Fruit fly (Drosophila melanogaster) whole organism, embryonic: ENCODE results near the gene CG14961.
A peak's percentile ranks its signal among the peaks of the same experiment; 100 is the strongest.

Source experiments
- Blimp-1 ChIP-seq: fragments of 200-800 bp; sonication (Bioruptor generic); optimal IDR thresholded peaks from 3 replicates; lab custom pipeline; 2018; ENCODE audit warnings: missing biosample characterization, missing genetic modification characterization, mild to moderate bottlenecking, moderate library complexity, missing genetic modification reagents
- C15 ChIP-seq: fragments of 200-800 bp; sonication (Bioruptor generic); IDR thresholded peaks from 3 replicates; pipeline ENCODE4 v1.3.6; 2022; ENCODE audit warnings: missing biosample characterization, missing genetic modification characterization
- CG10209 ChIP-seq: fragments of 200-800 bp; sonication (Bioruptor generic); optimal IDR thresholded peaks from 3 replicates; lab custom pipeline; 2017; ENCODE audit warnings: missing biosample characterization, mild to moderate bottlenecking, missing genetic modification characterization, missing genetic modification reagents
- CG11456 ChIP-seq: fragments of 200-800 bp; sonication (Bioruptor generic); IDR thresholded peaks from 3 replicates; pipeline ENCODE4 v1.3.6; 2022; ENCODE audit warnings: missing biosample characterization, missing genetic modification characterization
- CG11695 ChIP-seq: fragments of 200-800 bp; sonication (Bioruptor generic); IDR thresholded peaks from 3 replicates; pipeline ENCODE4 v1.3.6; 2022; ENCODE audit warnings: missing biosample characterization, missing genetic modification characterization
- CG12071 ChIP-seq: fragments of 200-800 bp; sonication (Bioruptor generic); optimal IDR thresholded peaks from 3 replicates; lab custom pipeline; 2018; ENCODE audit warnings: missing biosample characterization, mild to moderate bottlenecking, missing genetic modification characterization
- CG14014 ChIP-seq: fragments of 200-800 bp; sonication (Bioruptor generic); IDR thresholded peaks from 2 replicates; pipeline ENCODE4 v1.3.6; 2022; ENCODE audit warnings: missing biosample characterization, missing genetic modification characterization
- CG15479 ChIP-seq: fragments of 200-800 bp; sonication (Bioruptor generic); optimal IDR thresholded peaks from 3 replicates; lab custom pipeline; 2019; ENCODE audit warnings: missing biosample characterization, mild to moderate bottlenecking, missing genetic modification characterization, moderate library complexity
- CG15514 ChIP-seq: fragments of 200-800 bp; sonication (Bioruptor generic); optimal IDR thresholded peaks from 3 replicates; lab custom pipeline; 2017; ENCODE audit warnings: missing biosample characterization, missing genetic modification characterization, mild to moderate bottlenecking, moderate library complexity, missing genetic modification reagents
- CG17912 ChIP-seq: fragments of 200-800 bp; sonication (Bioruptor generic); optimal IDR thresholded peaks from 2 replicates; lab custom pipeline; 2018; ENCODE audit warnings: missing biosample characterization, mild to moderate bottlenecking, missing genetic modification characterization
- CG18599 ChIP-seq: fragments of 200-800 bp; sonication (Bioruptor generic); optimal IDR thresholded peaks from 3 replicates; lab custom pipeline; 2017; ENCODE audit warnings: missing biosample characterization, missing genetic modification characterization, mild to moderate bottlenecking, moderate library complexity, missing genetic modification reagents
- CG2712 ChIP-seq: fragments of 200-800 bp; optimal IDR thresholded peaks from 3 replicates; lab custom pipeline; 2019; ENCODE audit warnings: missing biosample characterization, mild to moderate bottlenecking, missing genetic modification characterization, moderate library complexity
- CG31224 ChIP-seq: fragments of 200-800 bp; sonication (Bioruptor generic); IDR thresholded peaks from 2 replicates; pipeline ENCODE4 v1.3.6; 2022; ENCODE audit warnings: missing biosample characterization, missing genetic modification characterization
- CG31388 ChIP-seq: fragments of 200-800 bp; sonication (Bioruptor generic); optimal IDR thresholded peaks from 2 replicates; lab custom pipeline; 2016; ENCODE audit warnings: missing biosample characterization, missing genetic modification characterization
- CG3726 ChIP-seq: fragments of 200-800 bp; sonication (Bioruptor generic); IDR thresholded peaks from 3 replicates; pipeline ENCODE4, ENCODE4 v1.3.6; 2022; ENCODE audit warnings: missing biosample characterization, missing genetic modification characterization
- CG4707 ChIP-seq: fragments of 200-800 bp; sonication (Bioruptor generic); optimal IDR thresholded peaks from 2 replicates; lab custom pipeline; 2018; ENCODE audit warnings: missing biosample characterization, mild to moderate bottlenecking, missing genetic modification characterization, moderate library complexity
- CG6654 ChIP-seq: fragments of 200-800 bp; sonication (Bioruptor generic); optimal IDR thresholded peaks from 2 replicates; lab custom pipeline; 2017; ENCODE audit warnings: missing biosample characterization, mild to moderate bottlenecking, missing genetic modification characterization
- CG7271 ChIP-seq: fragments of 200-800 bp; sonication (Bioruptor generic); optimal IDR thresholded peaks from 2 replicates; lab custom pipeline; 2018; ENCODE audit warnings: missing biosample characterization, mild to moderate bottlenecking, missing genetic modification characterization, moderate library complexity
- CG8281 ChIP-seq: fragments of 200-800 bp; sonication (Bioruptor generic); optimal IDR thresholded peaks from 2 replicates; lab custom pipeline; 2018; ENCODE audit warnings: missing biosample characterization, mild to moderate bottlenecking, missing genetic modification characterization, moderate library complexity
- CG8924 ChIP-seq: fragments of 200-800 bp; optimal IDR thresholded peaks from 3 replicates; lab custom pipeline; 2019; ENCODE audit warnings: missing biosample characterization, mild to moderate bottlenecking, missing genetic modification characterization, moderate library complexity
- CG9215 ChIP-seq: fragments of 200-800 bp; sonication (Bioruptor generic); IDR thresholded peaks from 2 replicates; pipeline ENCODE4 v1.3.6; 2022; ENCODE audit warnings: missing biosample characterization, missing genetic modification characterization
- CG9932 ChIP-seq: fragments of 200-800 bp; sonication (Bioruptor generic); IDR thresholded peaks from 2 replicates; pipeline ENCODE4 v1.3.6; 2022; ENCODE audit warnings: missing biosample characterization, missing genetic modification characterization
- Dref ChIP-seq: fragments of 200-800 bp; sonication (Bioruptor generic); IDR thresholded peaks from 2 replicates; pipeline ENCODE4 v1.3.6; 2022; ENCODE audit warnings: missing biosample characterization, missing genetic modification characterization
- HmgZ ChIP-seq: fragments of 200-800 bp; sonication (Bioruptor generic); optimal IDR thresholded peaks from 2 replicates; lab custom pipeline; 2018; ENCODE audit warnings: missing biosample characterization, mild to moderate bottlenecking, missing genetic modification characterization
- Hr51 ChIP-seq, 2 experiments: fragments of 200-800 bp; sonication (Bioruptor generic); optimal IDR thresholded peaks; 2 replicates in 1 of 2; 3 replicates in 1 of 2; lab custom pipeline; 2016 to 2018; ENCODE audit warnings: missing biosample characterization in 2 of 2, missing genetic modification characterization in 2 of 2, mild to moderate bottlenecking in 1 of 2, moderate library complexity in 1 of 2
- Kr ChIP-seq: fragments of 200-800 bp; sonication (Bioruptor generic); optimal IDR thresholded peaks from 2 replicates; lab custom pipeline; 2017; ENCODE audit warnings: missing biosample characterization, mild to moderate bottlenecking, missing genetic modification characterization
- Max ChIP-seq: fragments of 200-800 bp; sonication (Bioruptor generic); optimal IDR thresholded peaks from 2 replicates; lab custom pipeline; 2016; ENCODE audit warnings: missing biosample characterization, mild to moderate bottlenecking, missing genetic modification characterization
- Myb ChIP-seq: fragments of 200-800 bp; sonication (Bioruptor generic); optimal IDR thresholded peaks from 2 replicates; lab custom pipeline; 2016; ENCODE audit warnings: missing biosample characterization, missing genetic modification characterization
- Nf-YC ChIP-seq: fragments of 200-800 bp; optimal IDR thresholded peaks from 3 replicates; lab custom pipeline; 2019; ENCODE audit warnings: missing biosample characterization, mild to moderate bottlenecking, missing genetic modification characterization, moderate library complexity
- PHDP ChIP-seq: fragments of 200-800 bp; sonication (Bioruptor generic); optimal IDR thresholded peaks from 3 replicates; lab custom pipeline; 2018; ENCODE audit warnings: missing biosample characterization, mild to moderate bottlenecking, missing genetic modification characterization, moderate library complexity
- Xbp1 ChIP-seq: fragments of 200-800 bp; sonication (Bioruptor generic); optimal IDR thresholded peaks from 3 replicates; lab custom pipeline; 2016; ENCODE audit warnings: missing biosample characterization, mild to moderate bottlenecking, missing genetic modification characterization
- Xrp1 ChIP-seq: fragments of 200-800 bp; sonication (Bioruptor generic); IDR thresholded peaks from 2 replicates; pipeline ENCODE4 v1.3.6; 2022; ENCODE audit warnings: missing biosample characterization, missing genetic modification characterization
- chm ChIP-seq: fragments of 200-800 bp; sonication (Bioruptor generic); IDR thresholded peaks from 2 replicates; pipeline ENCODE4 v1.3.6; 2022; ENCODE audit warnings: missing biosample characterization, missing genetic modification characterization
- croc ChIP-seq: fragments of 200-800 bp; sonication (Bioruptor generic); conservative IDR thresholded peaks from 3 replicates; pipeline ENCODE4 v1.3.6; 2022; ENCODE audit warnings: missing biosample characterization, missing genetic modification characterization
- disco-r ChIP-seq: fragments of 200-800 bp; sonication (Bioruptor generic); optimal IDR thresholded peaks from 2 replicates; lab custom pipeline; 2016; ENCODE audit warnings: missing biosample characterization, missing genetic modification characterization
- dmrt99B ChIP-seq: fragments of 200-800 bp; sonication (Bioruptor generic); optimal IDR thresholded peaks from 2 replicates; lab custom pipeline; 2018; ENCODE audit warnings: missing biosample characterization, mild to moderate bottlenecking, missing genetic modification characterization, moderate library complexity
- en ChIP-seq: fragments of 200-800 bp; sonication (Bioruptor generic); optimal IDR thresholded peaks from 2 replicates; lab custom pipeline; 2016; ENCODE audit warnings: missing biosample characterization, missing genetic modification characterization
- gce ChIP-seq: fragments of 200-800 bp; sonication (Bioruptor generic); IDR thresholded peaks from 3 replicates; pipeline ENCODE4 v1.3.6; 2022; ENCODE audit warnings: missing biosample characterization, missing genetic modification characterization
- grn ChIP-seq: fragments of 200-800 bp; sonication (Bioruptor generic); optimal IDR thresholded peaks from 3 replicates; lab custom pipeline; 2017; ENCODE audit warnings: missing biosample characterization, missing genetic modification characterization
- her ChIP-seq: fragments of 200-800 bp; sonication (Bioruptor generic); optimal IDR thresholded peaks from 2 replicates; lab custom pipeline; 2016; ENCODE audit warnings: missing biosample characterization, missing genetic modification characterization
- oc ChIP-seq: fragments of 200-800 bp; sonication (Bioruptor generic); optimal IDR thresholded peaks from 2 replicates; lab custom pipeline; 2018; ENCODE audit warnings: missing biosample characterization, mild to moderate bottlenecking, missing genetic modification characterization, moderate library complexity
- sc ChIP-seq, 3 experiments: fragments of >200 bp in 2 of 3; fragments of 200-800 bp in 1 of 3; sonication (Bioruptor generic) in 1 of 3; optimal IDR thresholded peaks; 2 replicates in 2 of 3; 3 replicates in 1 of 3; lab custom pipeline; 2017; ENCODE audit warnings: mild to moderate bottlenecking in 1 of 3, missing biosample characterization in 1 of 3, missing genetic modification characterization in 1 of 3, missing genetic modification reagents in 1 of 3
- stc ChIP-seq: fragments of 200-800 bp; sonication (Bioruptor generic); IDR thresholded peaks from 2 replicates; pipeline ENCODE4 v1.3.6; 2022; ENCODE audit warnings: missing biosample characterization, missing genetic modification characterization
- ttk ChIP-seq: fragments of 200-800 bp; sonication (Bioruptor generic); IDR thresholded peaks from 2 replicates; pipeline ENCODE4 v2.1.2; 2022; ENCODE audit warnings: missing biosample characterization, missing genetic modification characterization
- twi ChIP-seq: fragments of 200-800 bp; optimal IDR thresholded peaks from 2 replicates; lab custom pipeline; 2019; ENCODE audit warnings: missing biosample characterization, mild to moderate bottlenecking, missing genetic modification characterization, moderate library complexity
- wdn ChIP-seq: fragments of 200-800 bp; sonication (Bioruptor generic); IDR thresholded peaks from 2 replicates; pipeline ENCODE4 v1.3.6; 2022; ENCODE audit warnings: missing biosample characterization, missing genetic modification characterization
- wor ChIP-seq: fragments of 200-800 bp; sonication (Bioruptor generic); IDR thresholded peaks from 2 replicates; pipeline ENCODE4 v1.3.6; 2022; ENCODE audit warnings: missing biosample characterization, missing genetic modification characterization
- z ChIP-seq: fragments of 200-800 bp; sonication (Bioruptor generic); IDR thresholded peaks from 3 replicates; pipeline ENCODE4 v1.3.6; 2022; ENCODE audit warnings: missing biosample characterization, missing genetic modification characterization
- zen2 ChIP-seq: fragments of 200-800 bp; sonication (Bioruptor generic); IDR thresholded peaks from 3 replicates; pipeline ENCODE4 v1.3.6; 2022; ENCODE audit warnings: missing biosample characterization, missing genetic modification characterization; ENCODE audit not compliant: partially characterized antibody

The CG14961 gene

DNA sequence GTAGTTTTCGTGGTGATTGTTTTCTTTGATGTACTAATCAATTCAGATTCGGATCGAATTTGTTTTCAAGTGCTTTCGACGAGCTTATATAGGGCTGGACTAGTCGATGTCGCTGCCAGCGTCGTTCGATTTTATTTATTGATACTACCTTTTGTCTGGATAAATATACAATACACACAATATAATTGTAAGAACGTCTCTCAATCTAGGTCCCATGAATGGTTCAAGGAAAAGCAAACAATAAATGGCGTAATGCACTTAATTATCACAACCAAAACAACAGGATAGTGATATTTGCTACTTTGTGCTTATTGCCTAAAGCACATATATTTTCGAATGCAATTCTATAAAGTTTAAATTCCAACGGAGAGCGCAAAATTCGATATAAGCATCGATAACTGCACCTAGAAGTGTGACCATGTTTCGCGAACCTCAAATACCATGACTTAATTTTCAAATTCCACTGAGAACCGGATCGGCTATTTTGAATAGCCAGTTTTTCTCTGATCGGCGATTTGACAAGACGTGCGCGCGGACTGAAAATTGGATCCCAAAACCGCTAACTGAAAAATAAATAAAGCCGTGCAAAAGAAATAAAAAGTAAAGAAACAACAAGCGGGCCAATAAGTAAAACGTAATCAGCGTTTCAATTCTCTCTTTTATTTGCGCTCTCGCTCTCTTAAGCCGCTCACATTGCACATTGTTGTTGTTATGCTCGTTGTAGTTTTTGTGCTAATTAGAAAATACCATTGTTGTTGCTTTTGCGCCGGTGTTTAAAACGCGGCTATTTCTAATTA is 6.7 kb downstream of the CG14961 start, which contains the start of the genes Drsl6 and kst (continued):
- TF ChIP-seq CG10209 (GFP tag; lab: Kevin White, UChicago) (no peak), CG7271 (tag; lab: Kevin White, UChicago) (no peak), Nf-YC (tag; lab: Kevin White, UChicago) (no peak), Blimp-1 (GFP tag; lab: Kevin White, UChicago) (no peak), Myb (GFP tag; lab: Kevin White, UChicago) (peak; percentile 96), CG6654 (GFP tag; lab: Kevin White, UChicago) (no peak), wdn (GFP tag; lab: Robert Waterston, UW) (no peak), Max (GFP tag; lab: Kevin White, UChicago) (no peak), dmrt99B (no peak), grn (peak; percentile 16), CG31388 (GFP tag; lab: Kevin White, UChicago) (no peak), CG15514 (GFP tag; lab: Kevin White, UChicago) (peak; percentile 92), CG8924 (tag; lab: Kevin White, UChicago) (peak; percentile 39), CG18599 (GFP tag; lab: Kevin White, UChicago) (no peak), CG11456 (GFP tag; lab: Robert Waterston, UW) (no peak), CG11695 (GFP tag; lab: Robert Waterston, UW) (0 out of 3 replicates have a peak, but pooled peaks have one; percentile 42), disco-r (GFP tag; lab: Kevin White, UChicago) (no peak), sc (optimal IDR thresholded peaks at IDR 0.05; lab: Kevin White, UChicago) (no peak), sc (GFP tag; optimal IDR thresholded peaks at IDR 0.05; lab: Kevin White, UChicago) (no peak), CG15479 (no peak), Xbp1 (GFP tag; lab: Kevin White, UChicago) (no peak), zen2 (GFP tag; lab: Robert Waterston, UW) (no peak), CG9932 (GFP tag; lab: Robert Waterston, UW) (no peak), Hr51 (GFP tag; optimal IDR thresholded peaks at IDR 0.05; lab: Kevin White, UChicago) (no peak), CG9215 (GFP tag; lab: Robert Waterston, UW) (no peak), en (GFP tag; lab: Kevin White, UChicago) (no peak), stc (GFP tag; lab: Robert Waterston, UW) (0 out of 2 replicates have a peak, but pooled peaks have one; percentile 8), chm (GFP tag; lab: Robert Waterston, UW) (peak; percentile 85), HmgZ (tag; lab: Kevin White, UChicago) (peak; percentile 65), C15 (GFP tag; lab: Robert Waterston, UW) (0 out of 3 replicates have a peak, but pooled peaks have one; percentile 9), oc (tag; lab: Kevin White, UChicago) (peak; percentile 73), wor (no peak), Xrp1 (GFP tag; lab: Robert Waterston, UW) (no peak), croc (GFP tag; lab: Robert Waterston, UW) (no peak), PHDP (tag; lab: Kevin White, UChicago) (peak; percentile 41), CG12071 (peak; percentile 1), CG2712 (tag; lab: Kevin White, UChicago) (peak; percentile 83), CG17912 (GFP tag; lab: Kevin White, UChicago) (no peak), gce (GFP tag; lab: Robert Waterston, UW) (peak; percentile 37; the same call in 1 of the 3 replicates), Kr (no peak), Dref (peak; percentile 75), CG4707 (no peak), CG3726 (GFP tag; lab: Robert Waterston, UW) (no peak), CG31224 (GFP tag; lab: Robert Waterston, UW) (no peak), CG14014 (GFP tag; lab: Robert Waterston, UW) (peak; percentile 12; the same call in 1 of the 2 replicates), ttk (GFP tag; lab: Robert Waterston, UW) (no peak), z (GFP tag; lab: Robert Waterston, UW) (no peak), her (peak; percentile 9), CG8281 (no peak), twi (no peak)
